Fruit fly (Drosophila melanogaster) Kc167 (cell line): ENCODE results near the gene GAA1.

Experiments used
- Myc ChIP-seq: fragments of >200 bp; optimal IDR thresholded peaks from 2 replicates; lab custom pipeline; 2017; ENCODE audit warnings: missing external identifiers
- Sin3A ChIP-seq: fragments of >200 bp; optimal IDR thresholded peaks from 2 replicates; lab custom pipeline; 2018; ENCODE audit warnings: missing external identifiers
- h ChIP-seq: fragments of >200 bp; optimal IDR thresholded peaks from 3 replicates; lab custom pipeline; 2018; ENCODE audit warnings: missing external identifiers
- insv ChIP-seq: fragments of >200 bp; optimal IDR thresholded peaks from 3 replicates; lab custom pipeline; 2018; ENCODE audit warnings: missing external identifiers
- psq ChIP-seq: fragments of >200 bp; optimal IDR thresholded peaks from 2 replicates; lab custom pipeline; 2017; ENCODE audit warnings: missing external identifiers
- ttk ChIP-seq: sonication (Bioruptor generic); optimal IDR thresholded peaks from 2 replicates; lab custom pipeline; 2017; ENCODE audit warnings: missing external identifiers

GAA1 gene

DNA sequence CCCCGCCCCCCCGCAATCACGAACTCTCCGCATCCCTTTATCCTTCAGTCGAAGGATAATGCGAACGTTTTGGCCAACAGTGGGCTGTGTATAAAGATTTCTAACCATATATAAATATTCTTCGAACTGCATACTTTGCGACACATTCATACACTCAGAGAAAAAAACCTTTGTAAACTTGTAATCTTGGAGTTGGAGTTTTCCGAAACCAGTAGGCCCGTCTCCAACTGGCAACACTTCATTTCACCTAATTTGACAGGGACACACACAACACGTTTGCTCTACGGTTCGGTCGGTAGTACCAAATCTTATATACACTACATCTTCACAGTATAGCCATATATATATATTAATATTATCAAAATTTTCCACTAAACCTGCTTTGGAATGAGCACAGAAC lies 4.4 kb downstream of the GAA1 start, which contains the start of gene CG15764:
CG15764 (plus strand) TSS at position 301 of the 400 bp plus-strand sequence.
- no peak for TF ChIP-seq ttk (lab: Kevin White, UChicago)
- TF ChIP-seq psq: no peak
- no peak for TF ChIP-seq h
- TF ChIP-seq insv (lab: Kevin White, UChicago): no peak
- no peak for TF ChIP-seq Myc (lab: Kevin White, UChicago)
- no peak for TF ChIP-seq Sin3A

DNA sequence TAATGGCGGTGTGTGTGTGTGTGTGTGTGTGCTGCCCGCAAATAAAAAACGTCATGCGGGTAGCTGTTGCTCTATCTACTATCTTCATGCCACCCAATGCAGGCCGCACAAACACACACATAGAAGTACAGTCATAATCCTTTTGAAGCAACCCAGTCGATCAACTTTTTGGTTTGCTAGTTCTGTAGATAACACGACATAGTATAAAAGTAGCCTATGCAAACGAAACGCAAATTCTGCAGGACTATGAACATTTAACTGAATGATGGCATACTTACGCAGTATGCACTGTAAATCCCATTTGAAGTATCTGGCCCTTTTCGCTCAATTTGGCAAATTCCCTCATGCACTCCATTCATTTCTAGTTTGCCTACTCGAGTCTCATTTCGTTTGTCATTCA lies 7.1 kb downstream of the GAA1 start:
- TF ChIP-seq insv (lab: Kevin White, UChicago): no peak
- TF ChIP-seq Myc (lab: Kevin White, UChicago): no peak
- no peak for TF ChIP-seq h

DNA sequence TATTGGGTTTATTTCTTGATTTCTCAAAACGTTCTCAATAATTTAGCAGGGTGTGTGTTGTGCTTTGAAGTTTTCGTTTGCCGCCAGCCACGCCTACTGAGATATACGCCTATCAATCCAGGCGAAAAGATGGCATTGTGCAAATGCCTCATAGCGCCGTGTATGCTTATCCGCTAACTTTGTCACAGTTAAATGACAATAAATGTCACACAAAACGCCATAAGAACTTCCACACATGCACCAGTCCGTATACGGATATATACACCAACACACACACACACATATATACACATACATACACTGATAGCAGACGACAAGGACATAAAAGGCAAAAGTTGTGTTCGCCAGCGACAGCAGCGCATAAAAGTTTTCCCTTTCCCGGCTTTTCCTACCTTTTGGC lies 8.1 kb downstream of the GAA1 start, which contains the start of gene CG43137:
CG43137 (minus strand) TSS at position 101 of the 400 bp plus-strand sequence.
- no peak for TF ChIP-seq Myc (lab: Kevin White, UChicago)
- TF ChIP-seq h: no peak
- TF ChIP-seq insv (lab: Kevin White, UChicago): no peak
- TF ChIP-seq psq: no peak
- TF ChIP-seq ttk (lab: Kevin White, UChicago): no peak
- no peak for TF ChIP-seq Sin3A

DNA sequence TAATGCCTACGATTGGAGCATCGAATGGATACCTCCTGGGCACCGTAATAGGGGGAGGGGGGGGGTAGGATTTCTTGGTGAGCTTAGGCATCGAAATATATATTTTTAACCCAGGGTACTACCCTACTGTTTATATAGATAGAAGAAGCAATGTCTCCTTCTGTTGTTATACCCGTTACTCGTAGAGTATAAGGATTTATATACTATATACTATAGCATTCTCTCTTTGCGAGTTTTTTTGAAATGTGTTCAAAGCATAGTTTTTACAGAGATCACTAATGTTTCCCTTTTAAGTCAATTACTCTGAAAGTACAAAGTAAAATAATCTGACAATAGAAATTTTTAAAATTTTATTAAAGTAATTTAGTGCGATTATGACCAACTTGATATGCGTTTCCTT lies 19.7 kb downstream of the GAA1 start, which contains the start of gene CG43136:
CG43136 (plus strand) TSS at position 301 of the 400 bp plus-strand sequence.
- TF ChIP-seq insv (lab: Kevin White, UChicago): no peak
- TF ChIP-seq h: no peak
- TF ChIP-seq Myc (lab: Kevin White, UChicago): no peak
- TF ChIP-seq psq: no peak
- no peak for TF ChIP-seq ttk (lab: Kevin White, UChicago)
- no peak for TF ChIP-seq Sin3A

DNA sequence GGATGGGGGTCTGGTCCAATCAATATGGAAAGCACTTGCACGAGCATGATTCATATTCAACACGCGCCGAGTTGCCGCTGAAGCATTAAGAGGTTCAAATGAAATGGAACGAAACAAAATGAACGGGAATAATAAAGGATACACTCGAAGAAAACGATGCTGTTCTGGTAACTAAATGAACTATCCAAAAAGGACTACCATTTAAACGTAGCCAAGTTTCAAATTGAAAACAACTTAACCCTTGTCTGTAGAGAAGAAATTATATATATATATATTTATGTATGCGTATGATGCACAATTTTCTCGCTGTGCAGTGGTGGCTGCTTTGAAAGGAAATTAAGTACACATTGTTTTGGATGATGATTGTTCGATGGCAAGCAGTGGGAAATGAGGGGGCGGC lies 20.5 kb downstream of the GAA1 start:
- TF ChIP-seq psq (no peak), insv (lab: Kevin White, UChicago) (no peak), Myc (lab: Kevin White, UChicago) (no peak), ttk (lab: Kevin White, UChicago) (no peak), Sin3A (no peak), h (no peak)

DNA sequence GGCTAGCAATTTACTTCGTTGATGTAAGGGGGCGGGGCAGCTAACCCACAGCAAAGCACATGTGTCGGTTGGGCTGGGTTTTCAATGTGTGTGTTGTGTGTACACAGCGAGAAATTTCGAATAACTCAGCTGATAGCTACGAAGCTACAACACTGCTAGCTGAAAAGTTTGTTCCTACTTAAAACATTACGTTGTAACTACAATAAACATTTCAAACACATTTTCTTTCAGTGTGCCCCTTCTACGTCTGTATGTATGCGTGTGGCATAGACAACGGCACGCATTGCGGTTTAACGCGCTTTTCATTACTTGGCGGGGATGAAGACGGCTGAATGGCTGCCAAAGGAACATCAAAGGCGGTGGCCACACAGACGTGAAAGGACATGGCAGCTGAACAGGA lies 25.6 kb downstream of the GAA1 start:
- TF ChIP-seq h (no peak), ttk (lab: Kevin White, UChicago) (no peak), insv (lab: Kevin White, UChicago) (no peak), Sin3A (no peak)

DNA sequence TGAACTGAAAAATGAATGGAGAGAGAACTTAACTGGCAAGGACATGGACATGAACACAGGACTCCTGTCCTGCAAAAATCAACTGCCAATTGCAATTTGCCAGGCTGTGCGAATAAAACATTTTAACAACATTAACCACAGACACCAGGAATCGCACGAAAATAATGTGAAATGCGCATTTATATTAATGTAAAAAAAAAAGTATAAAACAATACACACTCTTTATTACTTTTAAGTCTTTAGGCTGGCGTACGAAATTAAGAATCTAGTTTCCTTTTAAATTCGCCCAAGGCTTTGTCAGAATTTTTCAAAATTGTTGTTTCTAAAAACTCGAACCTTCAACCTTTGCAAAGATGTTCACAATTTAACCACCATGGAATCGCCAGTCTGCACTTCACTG lies 28.2 kb downstream of the GAA1 start, which contains the start of gene CG12729:
CG12729 (plus strand) TSS at position 301 of the 400 bp plus-strand sequence.
- TF ChIP-seq h: no peak
- no peak for TF ChIP-seq ttk (lab: Kevin White, UChicago)
- no peak for TF ChIP-seq psq
- TF ChIP-seq insv (lab: Kevin White, UChicago): no peak
- no peak for TF ChIP-seq Myc (lab: Kevin White, UChicago)

DNA sequence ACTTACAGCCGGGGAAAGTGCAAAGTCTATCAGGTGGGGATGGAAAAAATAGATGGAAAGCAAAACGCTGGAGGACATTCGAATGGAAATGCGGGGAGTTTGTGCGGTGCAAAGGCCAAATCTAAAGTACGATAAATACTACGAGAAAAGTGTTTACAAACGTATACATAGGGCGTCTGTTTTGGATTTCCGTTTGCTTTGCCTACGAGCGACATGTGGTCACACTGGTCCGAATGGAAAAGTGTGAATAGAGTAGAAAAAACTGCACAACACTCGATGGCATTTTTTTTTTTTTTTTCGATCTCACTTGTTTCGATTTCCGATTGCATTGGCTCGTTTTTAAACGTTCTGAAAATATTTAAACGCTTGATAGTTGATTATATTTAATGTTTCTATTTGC lies 33.4 kb downstream of the GAA1 start:
- TF ChIP-seq Sin3A: no peak
- no peak for TF ChIP-seq psq
- no peak for TF ChIP-seq Myc (lab: Kevin White, UChicago)
- TF ChIP-seq h: no peak
- TF ChIP-seq ttk (lab: Kevin White, UChicago): no peak
- no peak for TF ChIP-seq insv (lab: Kevin White, UChicago)
